Worm (Caenorhabditis elegans) whole organism, early embryonic: ENCODE results near the gene nfki-1.

Experiments
- B0310.2 ChIP-seq: sonication (generic microtip); optimal IDR thresholded peaks from 2 replicates; lab custom pipeline; 2016; ENCODE audit warnings: mild to moderate bottlenecking, missing genetic modification characterization, missing compliant biosample characterization
- F13C5.2 ChIP-seq: sonication (generic microtip); optimal IDR thresholded peaks from 2 replicates; lab custom pipeline; 2017; ENCODE audit warnings: mild to moderate bottlenecking, missing genetic modification characterization, inconsistent platforms, missing compliant biosample characterization
- aly-1 ChIP-seq: sonication (generic microtip); optimal IDR thresholded peaks from 2 replicates; lab custom pipeline; 2016; ENCODE audit warnings: missing genetic modification characterization, missing compliant biosample characterization
- ama-1 ChIP-seq: fragments of 150-350 bp; optimal IDR thresholded peaks from 2 replicates; lab custom pipeline; 2014
- ceh-13 ChIP-seq: fragments of 200-800 bp; sonication (Bioruptor generic); optimal IDR thresholded peaks from 2 replicates; lab custom pipeline; 2018; ENCODE audit warnings: mild to moderate bottlenecking, missing genetic modification characterization, missing compliant biosample characterization
- ceh-36 ChIP-seq: sonication (generic microtip); optimal IDR thresholded peaks from 2 replicates; lab custom pipeline; 2016; ENCODE audit warnings: missing genetic modification characterization, inconsistent platforms, missing compliant biosample characterization
- ets-7 ChIP-seq: sonication (generic microtip); optimal IDR thresholded peaks from 2 replicates; lab custom pipeline; 2016; ENCODE audit warnings: missing genotype, missing genetic modification characterization, missing compliant biosample characterization
- flt-1 ChIP-seq: fragments of 200-800 bp; sonication (Bioruptor generic); IDR thresholded peaks from 2 replicates; pipeline ENCODE4 v1.3.6; 2022; ENCODE audit warnings: missing genetic modification characterization, missing compliant biosample characterization
- hmbx-1 ChIP-seq: sonication (generic microtip); optimal IDR thresholded peaks from 2 replicates; lab custom pipeline; 2016; ENCODE audit warnings: mild to moderate bottlenecking, missing genetic modification characterization, missing compliant biosample characterization
- hmg-4 ChIP-seq: fragments of 200-800 bp; sonication (Bioruptor generic); optimal IDR thresholded peaks from 2 replicates; lab custom pipeline; 2018; ENCODE audit warnings: mild to moderate bottlenecking, missing genetic modification characterization, missing compliant biosample characterization
- hnd-1 ChIP-seq: sonication (generic microtip); optimal IDR thresholded peaks from 2 replicates; lab custom pipeline; 2016; ENCODE audit warnings: missing genetic modification characterization, missing compliant biosample characterization
- pes-1 ChIP-seq: fragments of 200-800 bp; sonication (Bioruptor generic); IDR thresholded peaks from 2 replicates; pipeline ENCODE4 v1.3.6; 2022; ENCODE audit warnings: missing genetic modification reagents, missing genetic modification characterization, missing compliant biosample characterization
- scrt-1 ChIP-seq: fragments of 200-800 bp; sonication (Bioruptor generic); IDR thresholded peaks from 2 replicates; pipeline ENCODE4 v1.3.6; 2022; ENCODE audit warnings: missing genetic modification characterization, missing compliant biosample characterization
- sea-1 ChIP-seq: fragments of 200-800 bp; sonication (Bioruptor generic); conservative IDR thresholded peaks from 2 replicates; pipeline ENCODE4 v1.3.6; 2022; ENCODE audit warnings: missing genetic modification characterization, missing compliant biosample characterization
- tbx-11 ChIP-seq: fragments of 200-800 bp; sonication (Bioruptor generic); IDR thresholded peaks from 2 replicates; pipeline ENCODE4 v1.3.6; 2022; ENCODE audit warnings: missing genetic modification characterization, missing compliant biosample characterization
- tbx-37 ChIP-seq: fragments of 200-800 bp; sonication (Bioruptor generic); conservative IDR thresholded peaks from 2 replicates; pipeline ENCODE4 v1.3.6; 2022; ENCODE audit warnings: missing genetic modification reagents, missing genetic modification characterization, missing compliant biosample characterization
- tra-4 ChIP-seq: sonication (generic microtip); optimal IDR thresholded peaks from 2 replicates; lab custom pipeline; 2017; ENCODE audit warnings: missing genetic modification characterization, missing compliant biosample characterization

The nfki-1 gene

ce11 chrX:15384090-15384624 lies 29.1 kb downstream of the nfki-1 start:
- no peak for TF ChIP-seq hmbx-1
- TF ChIP-seq sea-1 (GFP tag; lab: Robert Waterston, UW) = no peak
- no peak for TF ChIP-seq ets-7
- TF ChIP-seq tbx-37 (GFP tag; lab: Robert Waterston, UW) = no peak
- no peak for TF ChIP-seq flt-1 (GFP tag; lab: Robert Waterston, UW)
- TF ChIP-seq tbx-11 = no peak
- no peak for TF ChIP-seq hmg-4 (GFP tag; lab: Kevin White, UChicago)
- TF ChIP-seq scrt-1 (GFP tag; lab: Robert Waterston, UW) = no peak
- no peak for TF ChIP-seq pes-1 (GFP tag; lab: Robert Waterston, UW)
- no peak for TF ChIP-seq hnd-1 (tag; lab: Kevin White, UChicago)
- TF ChIP-seq ceh-13 (GFP tag; lab: Kevin White, UChicago) = no peak
- TF ChIP-seq tra-4 (tag; lab: Kevin White, UChicago) = no peak

- no peak for TF ChIP-seq ceh-13 (GFP tag; lab: Kevin White, UChicago)
- TF ChIP-seq hmbx-1 = no peak
- no peak for TF ChIP-seq flt-1 (GFP tag; lab: Robert Waterston, UW)
- no peak for TF ChIP-seq hmg-4 (GFP tag; lab: Kevin White, UChicago)
- TF ChIP-seq sea-1 (GFP tag; lab: Robert Waterston, UW) = no peak
- no peak for TF ChIP-seq ama-1 (lab: Kevin White, UChicago)
- no peak for TF ChIP-seq hnd-1 (tag; lab: Kevin White, UChicago)
- TF ChIP-seq tbx-11 = no peak
- no peak for TF ChIP-seq scrt-1 (GFP tag; lab: Robert Waterston, UW)
Measured at ce11 chrX:15385379-15385778, 30.3 kb downstream of the nfki-1 start.

- TF ChIP-seq scrt-1 (GFP tag; lab: Robert Waterston, UW) (no peak), tra-4 (tag; lab: Kevin White, UChicago) (no peak), hmg-4 (GFP tag; lab: Kevin White, UChicago) (no peak), F13C5.2 (tag; lab: Kevin White, UChicago) (no peak)
Measured at ce11 chrX:15385807-15386349, 30.8 kb downstream of the nfki-1 start.

- no peak for TF ChIP-seq tbx-37 (GFP tag; lab: Robert Waterston, UW)
- TF ChIP-seq hmg-4 (GFP tag; lab: Kevin White, UChicago) = no peak
- TF ChIP-seq pes-1 (GFP tag; lab: Robert Waterston, UW) = no peak
- TF ChIP-seq sea-1 (GFP tag; lab: Robert Waterston, UW) = no peak
- TF ChIP-seq aly-1 (tag; lab: Kevin White, UChicago) = no peak
- TF ChIP-seq ama-1 (lab: Kevin White, UChicago) = no peak
- TF ChIP-seq hnd-1 (tag; lab: Kevin White, UChicago) = no peak
- TF ChIP-seq B0310.2 = no peak
- no peak for TF ChIP-seq ceh-36 (tag; lab: Kevin White, UChicago)
- TF ChIP-seq tra-4 (tag; lab: Kevin White, UChicago) = no peak
- no peak for TF ChIP-seq ceh-13 (GFP tag; lab: Kevin White, UChicago)
- TF ChIP-seq F13C5.2 (tag; lab: Kevin White, UChicago) = no peak
- no peak for TF ChIP-seq flt-1 (GFP tag; lab: Robert Waterston, UW)
- TF ChIP-seq ets-7 = no peak
Measured at ce11 chrX:15388259-15388658, 33.2 kb downstream of the nfki-1 start.

ce11 chrX:15389853-15390252 lies 34.8 kb downstream of the nfki-1 start:
- TF ChIP-seq scrt-1 (GFP tag; lab: Robert Waterston, UW) = no peak
- no peak for TF ChIP-seq pes-1 (GFP tag; lab: Robert Waterston, UW)
- no peak for TF ChIP-seq F13C5.2 (tag; lab: Kevin White, UChicago)
- no peak for TF ChIP-seq ets-7
- no peak for TF ChIP-seq sea-1 (GFP tag; lab: Robert Waterston, UW)
- TF ChIP-seq B0310.2 = no peak
- no peak for TF ChIP-seq hmbx-1

- no peak for TF ChIP-seq ceh-36 (tag; lab: Kevin White, UChicago)
- TF ChIP-seq F13C5.2 (tag; lab: Kevin White, UChicago) = no peak
- no peak for TF ChIP-seq B0310.2
- no peak for TF ChIP-seq ama-1 (lab: Kevin White, UChicago)
- no peak for TF ChIP-seq ets-7
- no peak for TF ChIP-seq aly-1 (tag; lab: Kevin White, UChicago)
- TF ChIP-seq scrt-1 (GFP tag; lab: Robert Waterston, UW) = no peak
- no peak for TF ChIP-seq sea-1 (GFP tag; lab: Robert Waterston, UW)
- TF ChIP-seq pes-1 (GFP tag; lab: Robert Waterston, UW) = no peak
- TF ChIP-seq tbx-11 = no peak
- TF ChIP-seq hnd-1 (tag; lab: Kevin White, UChicago) = no peak
- no peak for TF ChIP-seq tbx-37 (GFP tag; lab: Robert Waterston, UW)
- TF ChIP-seq flt-1 (GFP tag; lab: Robert Waterston, UW) = no peak
- no peak for TF ChIP-seq tra-4 (tag; lab: Kevin White, UChicago)
- TF ChIP-seq hmg-4 (GFP tag; lab: Kevin White, UChicago) = no peak
- TF ChIP-seq hmbx-1 = no peak
- TF ChIP-seq ceh-13 (GFP tag; lab: Kevin White, UChicago) = no peak
Measured at ce11 chrX:15392672-15393071, 37.6 kb downstream of the nfki-1 start.

- no peak for TF ChIP-seq hmbx-1
- no peak for TF ChIP-seq B0310.2
- no peak for TF ChIP-seq hnd-1 (tag; lab: Kevin White, UChicago)
- TF ChIP-seq tbx-11 = no peak
- TF ChIP-seq ceh-36 (tag; lab: Kevin White, UChicago) = no peak
- no peak for TF ChIP-seq flt-1 (GFP tag; lab: Robert Waterston, UW)
Measured at ce11 chrX:15395723-15396122, 40.7 kb downstream of the nfki-1 start.

- TF ChIP-seq ets-7 (no peak), B0310.2 (no peak), F13C5.2 (tag; lab: Kevin White, UChicago) (no peak)
Measured at ce11 chrX:15407631-15408030, 52.6 kb downstream of the nfki-1 start, which contains the start of gene psa-3. TSS of gene psa-3 (plus strand) at chrX:15407931.
